Worm (Caenorhabditis elegans) whole organism, young adult: ENCODE data around the gene rab-21.

Source experiments
- C17E4.6 ChIP-seq: fragments of 200-800 bp; sonication (Bioruptor generic); IDR thresholded peaks from 2 replicates; pipeline ENCODE4 v1.3.6; 2022; ENCODE audit warnings: missing genetic modification reagents, missing genetic modification characterization, missing compliant biosample characterization
- D2030.7 ChIP-seq: fragments of 200-800 bp; sonication (Bioruptor generic); IDR thresholded peaks from 2 replicates; pipeline ENCODE4 v1.3.6; 2022; ENCODE audit warnings: missing genetic modification reagents, missing genetic modification characterization, missing compliant biosample characterization
- F22D6.2 ChIP-seq: sonication (generic microtip); optimal IDR thresholded peaks from 2 replicates; lab custom pipeline; 2016; ENCODE audit warnings: mild to moderate bottlenecking, missing genetic modification characterization, missing compliant biosample characterization
- F49E8.2 ChIP-seq: sonication (generic microtip); optimal IDR thresholded peaks from 3 replicates; lab custom pipeline; 2017; ENCODE audit warnings: missing genetic modification characterization, mild to moderate bottlenecking, missing compliant biosample characterization, antibody characterized with exemption, moderate library complexity; ENCODE audit not compliant: insufficient read depth
- F52B5.7 ChIP-seq: sonication (generic microtip); optimal IDR thresholded peaks from 2 replicates; lab custom pipeline; 2016; ENCODE audit warnings: mild to moderate bottlenecking, missing genetic modification characterization, missing compliant biosample characterization
- F57A8.1 ChIP-seq: fragments of 200-800 bp; sonication (Bioruptor generic); optimal IDR thresholded peaks from 2 replicates; lab custom pipeline; 2018; ENCODE audit warnings: mild to moderate bottlenecking, missing genetic modification characterization, moderate library complexity, missing compliant biosample characterization
- F57C9.4 ChIP-seq: sonication (generic microtip); optimal IDR thresholded peaks from 2 replicates; lab custom pipeline; 2017; ENCODE audit warnings: mild to moderate bottlenecking, missing genetic modification characterization, missing compliant biosample characterization
- T07F8.4 ChIP-seq: sonication (generic microtip); optimal IDR thresholded peaks from 2 replicates; lab custom pipeline; 2016; ENCODE audit warnings: mild to moderate bottlenecking, missing genetic modification characterization, moderate library complexity, missing compliant biosample characterization
- T26A5.8 ChIP-seq: sonication (generic microtip); optimal IDR thresholded peaks from 2 replicates; lab custom pipeline; 2016; ENCODE audit warnings: missing genetic modification characterization, missing compliant biosample characterization
- Y67H2A.10 ChIP-seq: fragments of 200-800 bp; sonication (Bioruptor generic); conservative IDR thresholded peaks from 2 replicates; pipeline ENCODE4 v1.3.6; 2022; ENCODE audit warnings: missing genetic modification reagents, missing genetic modification characterization, missing compliant biosample characterization
- ZK185.1 ChIP-seq: sonication (generic microtip); optimal IDR thresholded peaks from 2 replicates; lab custom pipeline; 2016; ENCODE audit warnings: mild to moderate bottlenecking, missing genetic modification characterization, missing compliant biosample characterization; ENCODE audit not compliant: poor library complexity, severe bottlenecking
- ama-1 ChIP-seq, 3 experiments: fragments of 150-350 bp in 1 of 3; sonication (generic microtip) in 2 of 3; optimal IDR thresholded peaks; 2 replicates each; lab custom pipeline; 2014 to 2018; ENCODE audit warnings: missing biosample characterization in 2 of 3, missing genetic modification characterization in 2 of 3, missing genetic modification reagents in 2 of 3
- aptf-2 ChIP-seq: fragments of 200-800 bp; sonication (Bioruptor generic); conservative IDR thresholded peaks from 2 replicates; pipeline ENCODE4 v1.3.6; 2022; ENCODE audit warnings: missing genetic modification reagents, missing genetic modification characterization, missing compliant biosample characterization
- athp-1 ChIP-seq: sonication (generic microtip); optimal IDR thresholded peaks from 2 replicates; lab custom pipeline; 2017; ENCODE audit warnings: mild to moderate bottlenecking, missing genetic modification characterization, missing compliant biosample characterization
- attf-6 ChIP-seq: fragments of 200-800 bp; sonication (Bioruptor generic); IDR thresholded peaks from 2 replicates; pipeline ENCODE4 v1.3.6; 2022; ENCODE audit warnings: missing genetic modification reagents, missing genetic modification characterization, missing compliant biosample characterization
- cebp-1 ChIP-seq, 2 experiments: fragments of 200-800 bp in 1 of 2; sonication (Bioruptor generic) in 1 of 2; sonication (generic microtip) in 1 of 2; IDR thresholded peaks in 1 of 2; optimal IDR thresholded peaks in 1 of 2; 2 replicates each; pipeline versions ENCODE4 v1.3.6 to Lab custom; 2017 to 2022; ENCODE audit warnings: missing compliant biosample characterization in 2 of 2, missing genetic modification characterization in 2 of 2, mild to moderate bottlenecking in 1 of 2, missing genetic modification reagents in 1 of 2, moderate library complexity in 1 of 2
- dox-1 ChIP-seq: fragments of 200-800 bp; sonication (Bioruptor generic); IDR thresholded peaks from 2 replicates; pipeline ENCODE4 v1.3.6; 2022; ENCODE audit warnings: missing genetic modification reagents, missing genetic modification characterization, missing compliant biosample characterization
- hlh-12 ChIP-seq: sonication (generic microtip); optimal IDR thresholded peaks from 2 replicates; lab custom pipeline; 2016; ENCODE audit warnings: missing genetic modification characterization, missing compliant biosample characterization
- hlh-26 ChIP-seq: fragments of 200-800 bp; sonication (Bioruptor generic); conservative IDR thresholded peaks from 2 replicates; pipeline ENCODE4 v1.3.6; 2022; ENCODE audit warnings: missing genetic modification reagents, missing genetic modification characterization, missing compliant biosample characterization
- hmg-1.2 ChIP-seq: fragments of 200-800 bp; sonication (Bioruptor generic); IDR thresholded peaks from 2 replicates; pipeline ENCODE4 v1.3.6; 2022; ENCODE audit warnings: missing genetic modification reagents, missing genetic modification characterization, missing compliant biosample characterization
- let-607 ChIP-seq, 2 experiments: fragments of 200-800 bp in 1 of 2; sonication (Bioruptor generic) in 1 of 2; sonication (generic microtip) in 1 of 2; optimal IDR thresholded peaks; 2 replicates each; lab custom pipeline; 2016 to 2018; ENCODE audit warnings: mild to moderate bottlenecking in 2 of 2, missing compliant biosample characterization in 2 of 2, missing genetic modification characterization in 2 of 2, moderate library complexity in 2 of 2, missing genotype in 1 of 2
- lin-26 ChIP-seq: fragments of 200-800 bp; sonication (Bioruptor generic); IDR thresholded peaks from 2 replicates; pipeline ENCODE4 v1.3.6; 2022; ENCODE audit warnings: missing genetic modification reagents, missing genetic modification characterization, missing compliant biosample characterization
- lin-35 ChIP-seq, 3 experiments: fragments of 150-350 bp in 2 of 3; sonication (generic microtip) in 1 of 3; optimal IDR thresholded peaks; 2 replicates each; lab custom pipeline; 2014 to 2018; ENCODE audit warnings: missing biosample characterization in 3 of 3, missing genetic modification characterization in 3 of 3, missing genetic modification reagents in 3 of 3
- lin-54 ChIP-seq: fragments of 200-800 bp; sonication (Bioruptor generic); optimal IDR thresholded peaks from 2 replicates; lab custom pipeline; 2018; ENCODE audit warnings: mild to moderate bottlenecking, missing genetic modification characterization, missing compliant biosample characterization
- lsl-1 ChIP-seq: fragments of 200-800 bp; sonication (Bioruptor generic); optimal IDR thresholded peaks from 2 replicates; lab custom pipeline; 2018; ENCODE audit warnings: mild to moderate bottlenecking, missing genetic modification characterization, moderate library complexity, missing compliant biosample characterization
- mxl-1 ChIP-seq: sonication (generic microtip); optimal IDR thresholded peaks from 2 replicates; lab custom pipeline; 2016; ENCODE audit warnings: missing genetic modification characterization, missing compliant biosample characterization
- nfyb-1 ChIP-seq: fragments of 200-800 bp; sonication (Bioruptor generic); IDR thresholded peaks from 2 replicates; pipeline ENCODE4 v1.3.6; 2022; ENCODE audit warnings: missing genetic modification reagents, missing genetic modification characterization, missing compliant biosample characterization
- nhr-179 ChIP-seq: sonication (generic microtip); optimal IDR thresholded peaks from 2 replicates; lab custom pipeline; 2016; ENCODE audit warnings: mild to moderate bottlenecking, missing genetic modification characterization, missing compliant biosample characterization
- nhr-27 ChIP-seq: fragments of 200-800 bp; sonication (Bioruptor generic); optimal IDR thresholded peaks from 2 replicates; lab custom pipeline; 2018; ENCODE audit warnings: mild to moderate bottlenecking, missing genetic modification characterization, moderate library complexity, missing compliant biosample characterization
- nhr-80 ChIP-seq: sonication (generic microtip); optimal IDR thresholded peaks from 2 replicates; lab custom pipeline; 2016; ENCODE audit warnings: missing genetic modification characterization, missing compliant biosample characterization
- nhr-90 ChIP-seq: sonication (generic microtip); optimal IDR thresholded peaks from 2 replicates; lab custom pipeline; 2016; ENCODE audit warnings: missing genotype, mild to moderate bottlenecking, missing genetic modification characterization, missing compliant biosample characterization
- pbrm-1 ChIP-seq: fragments of 200-800 bp; sonication (Bioruptor generic); IDR thresholded peaks from 2 replicates; pipeline ENCODE4 v1.3.6; 2022; ENCODE audit warnings: missing genetic modification reagents, missing genetic modification characterization, missing compliant biosample characterization
- rec-8 ChIP-seq, 2 experiments: sonication (generic microtip); optimal IDR thresholded peaks; 2 replicates each; lab custom pipeline; 2016; ENCODE audit warnings: mild to moderate bottlenecking in 2 of 2, missing genetic modification characterization in 2 of 2, missing genetic modification reagents in 2 of 2, missing genotype in 2 of 2, missing biosample characterization in 1 of 2, missing compliant biosample characterization in 1 of 2, moderate library complexity in 1 of 2
- repo-1 ChIP-seq: sonication (generic microtip); optimal IDR thresholded peaks from 2 replicates; lab custom pipeline; 2017; ENCODE audit warnings: mild to moderate bottlenecking, missing genetic modification characterization, missing compliant biosample characterization
- sdz-38 ChIP-seq: sonication (generic microtip); optimal IDR thresholded peaks from 2 replicates; lab custom pipeline; 2016; ENCODE audit warnings: missing genotype, missing genetic modification characterization, missing compliant biosample characterization
- sea-2 ChIP-seq: fragments of 200-800 bp; sonication (Bioruptor generic); IDR thresholded peaks from 2 replicates; pipeline ENCODE4 v1.3.6; 2022; ENCODE audit warnings: missing genetic modification characterization, missing compliant biosample characterization
- snpc-3.4 ChIP-seq: sonication (generic microtip); optimal IDR thresholded peaks from 2 replicates; lab custom pipeline; 2017; ENCODE audit warnings: missing genetic modification characterization, mild to moderate bottlenecking, missing compliant biosample characterization, antibody characterized with exemption, moderate library complexity, missing genotype, missing genetic modification reagents
- snpc-4 ChIP-seq, 5 experiments: fragments of 150-350 bp in 1 of 5; sonication (generic microtip) in 4 of 5; optimal IDR thresholded peaks; 2 replicates each; lab custom pipeline; 2014 to 2018; ENCODE audit warnings: missing genetic modification characterization in 5 of 5, missing biosample characterization in 3 of 5, antibody characterized with exemption in 2 of 5, mild to moderate bottlenecking in 2 of 5, missing compliant biosample characterization in 2 of 5, missing genotype in 2 of 5, moderate library complexity in 2 of 5, missing genetic modification reagents in 1 of 5
- sptf-2 ChIP-seq: fragments of 200-800 bp; sonication (Bioruptor generic); optimal IDR thresholded peaks from 2 replicates; lab custom pipeline; 2018; ENCODE audit warnings: mild to moderate bottlenecking, missing genetic modification characterization, missing compliant biosample characterization
- unc-62 ChIP-seq: fragments of 150-350 bp; optimal IDR thresholded peaks from 2 replicates; lab custom pipeline; 2014; ENCODE audit warnings: missing biosample characterization, missing genetic modification reagents, missing genetic modification characterization
- xnd-1 ChIP-seq: sonication (generic microtip); optimal IDR thresholded peaks from 2 replicates; lab custom pipeline; 2016; ENCODE audit warnings: missing genotype, missing genetic modification reagents, missing genetic modification characterization, missing compliant biosample characterization
- ztf-25 ChIP-seq: fragments of 200-800 bp; sonication (Bioruptor generic); IDR thresholded peaks from 2 replicates; pipeline ENCODE4 v1.3.6; 2022; ENCODE audit warnings: missing genetic modification reagents, missing genetic modification characterization, missing compliant biosample characterization
- ztf-3 ChIP-seq: fragments of 200-800 bp; sonication (Bioruptor generic); optimal IDR thresholded peaks from 2 replicates; lab custom pipeline; 2018; ENCODE audit warnings: mild to moderate bottlenecking, missing genetic modification characterization, missing compliant biosample characterization

Gene rab-21

DNA sequence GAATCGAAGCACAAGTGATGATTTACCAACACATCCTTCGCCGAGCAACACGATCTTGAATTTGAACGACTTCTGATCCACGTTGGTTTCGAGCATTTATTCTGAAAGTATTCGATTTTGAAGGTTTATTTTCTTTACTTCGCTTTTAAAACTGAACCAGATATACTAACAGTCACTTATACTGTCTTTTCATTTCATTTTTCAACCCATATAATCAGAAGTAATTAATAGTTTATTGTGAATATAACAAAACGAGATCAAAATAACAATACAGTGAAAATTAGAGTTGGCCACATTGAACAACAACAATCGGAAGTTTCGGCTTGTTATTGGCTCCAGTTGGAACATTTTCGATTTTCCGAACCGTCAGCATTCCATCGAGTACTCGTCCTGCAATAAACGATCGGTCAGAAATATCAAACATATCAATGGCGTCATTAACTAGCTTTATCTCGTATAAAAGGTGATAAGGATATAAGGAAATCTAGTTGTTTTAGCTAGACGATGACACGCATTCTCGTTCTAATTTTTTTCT, at the start of gene rab-21, which contains the start of gene T01B7.13:
Gene rab-21, minus strand, starts transcription at position 101 of the 535 bp plus-strand sequence.
Gene T01B7.13, plus strand, starts transcription at position 485 of the 535 bp plus-strand sequence.
- no peak for TF ChIP-seq nhr-179 (tag; lab: Kevin White, UChicago)
- no peak for TF ChIP-seq dox-1 (GFP tag; lab: Robert Waterston, UW)
- no peak for TF ChIP-seq rec-8 (tag; optimal IDR thresholded peaks at IDR 0.05; lab: Kevin White, UChicago)
- no peak for TF ChIP-seq nfyb-1 (GFP tag; lab: Robert Waterston, UW)
- TF ChIP-seq hlh-26 (GFP tag; lab: Robert Waterston, UW) = no peak
- no peak for TF ChIP-seq nhr-80 (tag; lab: Kevin White, UChicago)
- no peak for TF ChIP-seq sptf-2 (GFP tag; lab: Kevin White, UChicago)
- TF ChIP-seq F57C9.4 (tag; lab: Kevin White, UChicago) = no peak
- TF ChIP-seq mxl-1 (tag; lab: Kevin White, UChicago) = no peak
- TF ChIP-seq F52B5.7 (tag; lab: Kevin White, UChicago) = no peak
- TF ChIP-seq pbrm-1 (GFP tag; lab: Robert Waterston, UW) = no peak
- no peak for TF ChIP-seq snpc-3.4
- TF ChIP-seq repo-1 = no peak
- TF ChIP-seq Y67H2A.10 (GFP tag; lab: Robert Waterston, UW) = no peak
- TF ChIP-seq, all 124 proteins: peak for 0

DNA sequence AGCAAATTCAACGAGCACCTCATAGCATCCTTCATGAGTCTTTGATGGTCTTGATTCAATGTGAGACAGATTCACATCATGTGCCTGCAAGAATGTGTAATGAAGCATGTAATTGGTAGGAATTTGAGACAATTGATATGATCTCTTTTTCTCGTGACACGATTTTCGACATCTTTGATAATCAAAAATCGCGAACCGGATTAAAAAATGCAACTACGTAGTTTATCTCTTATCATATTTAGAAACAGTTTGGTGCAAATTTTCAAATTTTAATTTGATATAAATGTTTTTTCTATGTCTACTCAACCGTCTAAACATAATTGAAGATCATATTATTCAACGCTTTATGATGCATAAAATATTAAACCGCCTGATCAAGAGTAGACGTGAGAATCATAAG, 49.5 kb upstream of the rab-21 start:
- TF ChIP-seq lin-26 (GFP tag; lab: Robert Waterston, UW) = no peak
- no peak for TF ChIP-seq C17E4.6
- no peak for TF ChIP-seq F49E8.2
- no peak for TF ChIP-seq xnd-1 (tag; lab: Kevin White, UChicago)
- TF ChIP-seq ama-1 (optimal IDR thresholded peaks at IDR 0.05; lab: Kevin White, UChicago) = no peak
- no peak for TF ChIP-seq ama-1 (GFP tag; optimal IDR thresholded peaks at IDR 0.05; lab: Kevin White, UChicago)
- no peak for TF ChIP-seq nhr-90 (tag; lab: Kevin White, UChicago)
- TF ChIP-seq ztf-3 (GFP tag; lab: Kevin White, UChicago) = no peak
- no peak for TF ChIP-seq T07F8.4 (tag; lab: Kevin White, UChicago)
- no peak for TF ChIP-seq cebp-1 (GFP tag; IDR thresholded peaks at IDR 0.05; lab: Robert Waterston, UW)
- TF ChIP-seq cebp-1 (tag; optimal IDR thresholded peaks at IDR 0.05; lab: Kevin White, UChicago) = no peak
- no peak for TF ChIP-seq repo-1
- no peak for TF ChIP-seq F57C9.4 (tag; lab: Kevin White, UChicago)
- no peak for TF ChIP-seq aptf-2 (GFP tag; lab: Robert Waterston, UW)
- no peak for TF ChIP-seq lin-35 (GFP tag; optimal IDR thresholded peaks at IDR 0.05; lab: Kevin White, UChicago)
- TF ChIP-seq T26A5.8 (tag; lab: Kevin White, UChicago) = no peak
- TF ChIP-seq unc-62 = no peak
- no peak for TF ChIP-seq sdz-38 (tag; lab: Kevin White, UChicago)
- TF ChIP-seq sea-2 (GFP tag; lab: Robert Waterston, UW) = no peak
- TF ChIP-seq athp-1 = no peak
- no peak for TF ChIP-seq attf-6 (GFP tag; lab: Robert Waterston, UW)

DNA sequence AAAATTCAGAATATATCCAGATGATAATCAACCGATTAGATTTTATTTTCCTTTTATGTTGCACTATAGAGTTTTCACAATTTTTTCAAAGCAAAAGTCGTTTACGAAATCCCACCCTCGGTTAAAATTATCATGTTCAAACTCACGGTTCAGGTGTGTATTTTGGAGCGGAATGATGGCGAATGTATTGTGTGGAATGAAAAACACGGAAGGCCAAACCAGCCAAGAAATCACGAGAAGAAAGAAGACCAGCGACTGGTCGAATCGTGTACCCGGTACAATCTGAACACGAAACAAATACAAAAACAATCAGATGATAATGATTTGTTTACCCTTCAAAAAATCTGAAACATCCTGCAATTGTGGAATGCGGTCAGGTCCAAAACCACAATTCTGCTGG, 48.6 kb upstream of the rab-21 start:
- TF ChIP-seq lin-54 (GFP tag; lab: Kevin White, UChicago) (no peak), ZK185.1 (no peak), nhr-27 (tag; lab: Kevin White, UChicago) (no peak), hlh-12 (tag; lab: Kevin White, UChicago) (no peak), snpc-3.4 (no peak), D2030.7 (GFP tag; lab: Robert Waterston, UW) (no peak), sea-2 (GFP tag; lab: Robert Waterston, UW) (no peak), F57A8.1 (no peak), lsl-1 (GFP tag; lab: Kevin White, UChicago) (no peak), hmg-1.2 (GFP tag; lab: Robert Waterston, UW) (no peak), snpc-4 (GFP tag; optimal IDR thresholded peaks at IDR 0.05; lab: Kevin White, UChicago) (no peak), snpc-4 (tag; optimal IDR thresholded peaks at IDR 0.05; lab: Kevin White, UChicago) (no peak), let-607 (tag; optimal IDR thresholded peaks at IDR 0.05; lab: Kevin White, UChicago) (no peak), F22D6.2 (no peak), ztf-25 (no peak)
